Worm (Caenorhabditis elegans) whole organism, L4/young adult: ENCODE data around the gene Y108G3AL.2.

Experiments used
- dao-5 ChIP-seq: sonication (generic microtip); optimal IDR thresholded peaks from 2 replicates; lab custom pipeline; 2016; ENCODE audit warnings: missing genotype, missing genetic modification characterization, moderate library complexity, missing compliant biosample characterization
- him-1 ChIP-seq: sonication (generic microtip); optimal IDR thresholded peaks from 2 replicates; lab custom pipeline; 2016; ENCODE audit warnings: missing genotype, missing genetic modification reagents, missing genetic modification characterization, missing compliant biosample characterization

- TF ChIP-seq him-1 (tag; lab: Kevin White, UChicago) (no peak), dao-5 (tag; lab: Kevin White, UChicago) (no peak)
Observed at ce11 chrV:201300-201699, 34.5 kb downstream of the Y108G3AL.2 start, which contains the start of gene trpp-1.
